Fruit fly (Drosophila melanogaster) Kc167 (cell line): Measurements from ENCODE around the gene pzg.

Experiments
- h ChIP-seq: fragments of >200 bp; optimal IDR thresholded peaks from 3 replicates; lab custom pipeline; 2018; ENCODE audit warnings: missing external identifiers
- psq ChIP-seq: fragments of >200 bp; optimal IDR thresholded peaks from 2 replicates; lab custom pipeline; 2017; ENCODE audit warnings: missing external identifiers

DNA sequence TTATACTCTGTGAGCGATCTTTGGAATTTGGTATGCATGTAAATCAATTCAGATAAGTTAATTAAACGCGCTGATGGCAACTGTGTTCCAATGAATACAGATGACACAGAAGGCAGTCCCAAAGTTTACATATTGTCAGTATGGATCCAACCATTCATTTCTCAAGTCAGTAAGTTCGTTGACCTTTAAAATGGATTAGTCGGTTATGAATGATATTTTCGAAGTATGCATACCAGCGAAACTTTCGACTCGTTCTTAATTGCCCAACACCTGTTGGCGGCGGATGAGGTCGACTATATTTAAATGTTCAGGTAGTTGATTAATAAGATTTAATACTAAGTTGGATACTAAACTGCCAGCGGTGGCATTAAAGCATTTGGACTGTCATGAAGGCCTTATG is 4.4 kb downstream of the pzg start:
- TF ChIP-seq psq (lab: Kevin White, UChicago) (no peak), h (lab: Kevin White, UChicago) (no peak)
